Worm (Caenorhabditis elegans) whole organism, midembryonic: ENCODE results near the gene srxa-15.
A peak's percentile ranks its signal among the peaks of the same experiment; 100 is the strongest.

ENCODE experiments used
- T22C8.4 ChIP-seq: fragments of 200-800 bp; sonication (Bioruptor generic); IDR thresholded peaks from 2 replicates; pipeline ENCODE4 v1.3.6; 2022; ENCODE audit warnings: missing genetic modification characterization, missing compliant biosample characterization
- cog-1 ChIP-seq: sonication (generic microtip); optimal IDR thresholded peaks from 2 replicates; lab custom pipeline; 2016; ENCODE audit warnings: missing genetic modification characterization, missing compliant biosample characterization
- flt-1 ChIP-seq: fragments of 200-800 bp; sonication (Bioruptor generic); IDR thresholded peaks from 2 replicates; pipeline ENCODE4 v1.3.6; 2022; ENCODE audit warnings: missing genetic modification characterization, missing compliant biosample characterization
- klf-2 ChIP-seq: fragments of 200-800 bp; sonication (Bioruptor generic); conservative IDR thresholded peaks from 2 replicates; pipeline ENCODE4 v1.3.6; 2022; ENCODE audit warnings: missing genetic modification reagents, missing genetic modification characterization, missing compliant biosample characterization
- med-1 ChIP-seq: sonication (generic microtip); optimal IDR thresholded peaks from 2 replicates; lab custom pipeline; 2017; ENCODE audit warnings: missing genetic modification characterization, mild to moderate bottlenecking, missing compliant biosample characterization, antibody characterized with exemption, missing genetic modification reagents; ENCODE audit not compliant: insufficient read depth
- ref-1 ChIP-seq: fragments of 200-800 bp; sonication (Bioruptor generic); conservative IDR thresholded peaks from 2 replicates; pipeline ENCODE4 v1.3.6; 2022; ENCODE audit warnings: missing genetic modification reagents, missing genetic modification characterization, missing compliant biosample characterization
- tab-1 ChIP-seq: fragments of 200-800 bp; sonication (Bioruptor generic); IDR thresholded peaks from 2 replicates; pipeline ENCODE4 v1.3.6; 2022; ENCODE audit warnings: missing genetic modification characterization, missing compliant biosample characterization
- ztf-23 ChIP-seq: fragments of 200-800 bp; sonication (Bioruptor generic); IDR thresholded peaks from 2 replicates; pipeline ENCODE4 v1.3.6; 2022; ENCODE audit warnings: missing genetic modification reagents, missing genetic modification characterization, missing compliant biosample characterization
- ztf-29 ChIP-seq: fragments of 200-800 bp; sonication (Bioruptor generic); IDR thresholded peaks from 2 replicates; pipeline ENCODE4 v1.3.6; 2022; ENCODE audit warnings: missing genetic modification reagents, missing genetic modification characterization, missing compliant biosample characterization

The srxa-15 gene

DNA sequence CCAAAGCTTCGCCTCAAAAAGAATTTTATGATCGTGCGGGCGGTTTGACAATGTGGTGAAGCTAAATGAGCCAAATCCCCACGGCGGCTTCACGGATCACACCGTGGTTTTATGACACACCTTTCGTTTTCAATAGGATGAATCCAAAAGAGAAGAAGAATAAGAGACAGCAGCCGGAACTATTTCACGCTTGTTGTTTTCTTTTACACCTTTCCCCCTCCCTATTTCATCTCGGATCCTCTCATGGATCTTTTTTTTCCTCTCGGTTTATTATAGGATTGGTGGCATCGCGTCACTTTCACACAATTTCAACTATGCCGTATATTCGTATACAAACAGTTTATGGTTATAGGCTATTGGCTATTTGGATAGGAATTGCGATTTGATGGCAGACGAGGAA lies 21.7 kb downstream of the srxa-15 start:
- TF ChIP-seq cog-1 (tag; lab: Kevin White, UChicago): no peak
- no peak for TF ChIP-seq ztf-23 (GFP tag; lab: Robert Waterston, UW)
- TF ChIP-seq ztf-29: no peak
- no peak for TF ChIP-seq flt-1
- TF ChIP-seq med-1: no peak
- no peak for TF ChIP-seq ref-1 (GFP tag; lab: Robert Waterston, UW)

DNA sequence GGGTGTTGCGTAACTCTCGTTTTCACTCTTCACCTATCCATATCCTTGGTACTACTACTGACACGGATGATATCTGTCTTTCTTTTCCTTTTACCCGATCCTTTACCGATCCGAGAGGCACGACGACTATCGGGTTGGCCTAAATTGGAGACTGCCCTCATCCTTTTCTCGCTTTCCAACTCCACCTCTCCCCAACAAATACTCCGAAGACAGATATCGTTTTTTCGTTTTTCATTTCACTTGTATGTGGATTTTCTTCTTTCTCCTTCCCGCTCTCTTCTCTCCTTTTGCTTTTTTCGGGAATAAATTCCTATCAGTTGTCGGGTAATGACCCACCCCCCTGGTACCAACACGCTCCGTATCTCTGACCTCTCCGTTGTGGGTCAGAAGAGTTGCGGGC lies 22.9 kb downstream of the srxa-15 start:
- TF ChIP-seq klf-2 (GFP tag; lab: Robert Waterston, UW) (no peak), cog-1 (tag; lab: Kevin White, UChicago) (no peak), tab-1 (no peak), ztf-23 (GFP tag; lab: Robert Waterston, UW) (no peak), flt-1 (no peak), ztf-29 (no peak), T22C8.4 (GFP tag; lab: Robert Waterston, UW) (no peak), med-1 (no peak), ref-1 (GFP tag; lab: Robert Waterston, UW) (no peak)

DNA sequence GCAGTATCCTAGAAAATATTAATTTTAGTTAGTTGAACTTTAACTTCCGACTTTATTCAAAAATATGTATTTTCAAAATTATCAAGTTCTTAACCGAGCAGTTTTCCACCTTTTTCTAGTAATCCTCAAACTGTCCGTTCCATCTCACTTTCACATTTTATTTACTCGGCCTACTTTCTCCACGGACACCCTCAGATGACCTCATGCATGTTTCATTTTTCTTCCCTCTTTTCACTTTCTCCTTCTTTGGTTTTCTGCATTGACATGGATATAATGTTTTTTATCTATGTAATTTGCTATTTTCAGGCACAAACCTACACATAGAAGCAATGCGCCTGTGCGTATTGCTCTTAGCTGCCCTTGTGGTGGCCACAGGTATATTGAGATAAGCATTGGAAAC lies 24.9 kb downstream of the srxa-15 start, which contains the start of gene mlt-11:
mlt-11 (plus strand) TSS at position 301 of the 400 bp plus-strand sequence.
- TF ChIP-seq tab-1: no peak
- no peak for TF ChIP-seq ztf-29
- TF ChIP-seq ref-1 (GFP tag; lab: Robert Waterston, UW): no peak
- TF ChIP-seq T22C8.4 (GFP tag; lab: Robert Waterston, UW): no peak
- TF ChIP-seq med-1: no peak
- TF ChIP-seq klf-2 (GFP tag; lab: Robert Waterston, UW): no peak
- TF ChIP-seq ztf-23 (GFP tag; lab: Robert Waterston, UW): no peak
- no peak for TF ChIP-seq cog-1 (tag; lab: Kevin White, UChicago)

DNA sequence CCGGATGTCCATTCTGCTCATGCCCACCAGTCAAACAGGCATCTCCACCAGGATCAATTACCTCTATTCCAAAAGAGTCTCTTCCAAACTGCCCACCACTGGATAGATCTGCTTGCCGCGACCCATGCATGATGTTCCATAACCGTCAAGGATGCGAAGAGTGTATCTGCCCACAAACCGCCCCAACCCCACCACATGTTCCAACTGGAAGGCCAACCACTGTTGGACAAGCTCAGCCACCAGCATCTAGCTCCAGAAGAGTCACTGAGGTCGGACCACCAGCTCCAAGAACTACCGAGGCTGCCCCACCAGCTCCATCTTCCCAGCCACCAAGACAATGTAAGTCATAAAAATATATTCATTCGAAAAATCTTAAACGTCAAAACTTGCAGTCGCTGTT lies 28.6 kb downstream of the srxa-15 start:
- TF ChIP-seq klf-2 (GFP tag; lab: Robert Waterston, UW) (no peak), cog-1 (tag; lab: Kevin White, UChicago) (no peak), ztf-29 (no peak), flt-1 (no peak), tab-1 (no peak), med-1 (no peak), ztf-23 (GFP tag; lab: Robert Waterston, UW) (no peak), T22C8.4 (GFP tag; lab: Robert Waterston, UW) (no peak), ref-1 (GFP tag; lab: Robert Waterston, UW) (no peak)

DNA sequence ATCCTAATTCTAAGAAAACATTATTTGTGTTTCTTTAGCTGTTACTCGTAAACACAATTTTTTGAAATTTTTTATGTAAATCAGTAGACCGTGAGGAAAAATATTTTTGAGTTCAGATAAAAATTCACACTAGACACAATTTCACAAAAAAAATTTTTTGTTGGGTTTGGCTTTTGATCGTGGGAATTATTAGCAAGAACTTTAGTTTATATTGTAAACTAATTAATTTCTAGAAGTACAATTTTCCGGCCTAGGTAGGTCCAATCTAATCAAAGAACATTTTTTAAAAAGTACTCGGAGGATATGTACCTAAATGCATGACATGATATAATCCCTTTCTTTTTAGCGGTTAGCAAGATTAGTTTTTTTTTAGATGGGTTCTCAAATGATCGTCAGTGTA lies 38.2 kb downstream of the srxa-15 start:
- TF ChIP-seq ref-1 (GFP tag; lab: Robert Waterston, UW) (no peak), klf-2 (GFP tag; lab: Robert Waterston, UW) (no peak), flt-1 (no peak), ztf-29 (no peak), med-1 (no peak), cog-1 (tag; lab: Kevin White, UChicago) (no peak), T22C8.4 (GFP tag; lab: Robert Waterston, UW) (no peak), tab-1 (no peak), ztf-23 (GFP tag; lab: Robert Waterston, UW) (no peak)

DNA sequence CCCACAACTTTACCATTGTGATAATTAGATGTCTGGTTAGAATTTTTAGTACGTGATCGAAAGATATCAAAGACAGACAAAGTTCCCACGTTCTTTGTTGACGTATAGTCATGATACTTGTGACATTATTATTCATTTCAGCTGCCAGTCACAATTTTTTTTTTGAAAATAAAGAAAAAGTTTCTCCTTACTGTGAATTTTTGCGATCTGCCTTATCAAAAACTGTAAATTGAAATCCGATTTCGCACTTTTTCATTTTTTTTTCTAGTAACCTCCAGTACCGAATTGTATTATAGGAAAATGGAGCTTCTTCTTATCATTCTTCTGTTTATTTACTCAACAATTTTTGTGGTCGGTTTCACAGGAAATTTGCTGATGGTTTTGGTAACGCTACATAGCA lies 39.1 kb downstream of the srxa-15 start, which contains the start of gene srsx-35:
srsx-35 (plus strand) TSS at position 301 of the 400 bp plus-strand sequence.
- TF ChIP-seq ref-1 (GFP tag; lab: Robert Waterston, UW) (no peak), ztf-23 (GFP tag; lab: Robert Waterston, UW) (no peak), klf-2 (GFP tag; lab: Robert Waterston, UW) (no peak), med-1 (no peak), tab-1 (no peak), ztf-29 (no peak), T22C8.4 (GFP tag; lab: Robert Waterston, UW) (no peak), flt-1 (no peak), cog-1 (tag; lab: Kevin White, UChicago) (no peak)

DNA sequence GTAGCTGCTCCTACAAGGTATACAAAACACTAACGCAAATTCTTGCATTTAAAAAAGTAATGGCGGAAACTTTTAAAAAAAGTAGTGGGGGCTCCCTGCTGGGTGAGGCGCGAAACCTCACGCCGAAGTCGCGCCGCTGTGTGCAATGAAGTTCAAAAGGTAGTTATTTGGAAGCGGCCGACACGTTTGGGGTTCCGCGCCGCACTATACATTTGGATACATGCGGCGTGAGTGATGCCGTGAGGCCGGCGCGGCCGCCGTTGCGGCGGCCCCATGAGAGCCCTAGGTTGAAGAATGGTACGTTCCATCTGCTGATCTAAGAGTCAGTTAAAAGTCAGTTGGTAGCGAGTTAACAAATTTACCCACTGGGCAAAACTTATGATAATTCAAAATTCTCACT lies 39.8 kb downstream of the srxa-15 start:
- TF ChIP-seq tab-1: no peak
- no peak for TF ChIP-seq flt-1
- no peak for TF ChIP-seq med-1
- no peak for TF ChIP-seq ztf-29
- no peak for TF ChIP-seq ztf-23 (GFP tag; lab: Robert Waterston, UW)
- TF ChIP-seq ref-1 (GFP tag; lab: Robert Waterston, UW): no peak
- no peak for TF ChIP-seq klf-2 (GFP tag; lab: Robert Waterston, UW)
- TF ChIP-seq T22C8.4 (GFP tag; lab: Robert Waterston, UW): no peak
- no peak for TF ChIP-seq cog-1 (tag; lab: Kevin White, UChicago)

DNA sequence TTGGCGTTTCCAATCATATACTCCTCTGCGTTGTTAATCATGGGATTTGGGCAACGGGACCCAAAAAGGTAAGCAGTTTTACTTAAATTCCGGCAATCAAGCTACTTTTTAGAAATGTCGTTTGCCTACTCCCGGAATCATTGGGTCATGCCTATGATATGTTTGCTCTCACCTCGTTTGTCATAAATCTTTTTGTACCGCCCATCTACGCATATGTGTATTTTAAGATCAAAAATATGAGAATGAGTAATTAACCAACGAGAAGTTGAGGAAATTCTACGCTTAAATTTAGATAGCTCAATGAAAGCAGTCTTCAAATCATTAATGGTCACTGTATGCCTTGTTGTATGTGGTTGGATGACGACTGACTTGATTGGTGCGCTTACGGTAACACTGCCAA lies 40.3 kb downstream of the srxa-15 start:
- no peak for TF ChIP-seq ztf-23 (GFP tag; lab: Robert Waterston, UW)
- TF ChIP-seq klf-2 (GFP tag; lab: Robert Waterston, UW): no peak

DNA sequence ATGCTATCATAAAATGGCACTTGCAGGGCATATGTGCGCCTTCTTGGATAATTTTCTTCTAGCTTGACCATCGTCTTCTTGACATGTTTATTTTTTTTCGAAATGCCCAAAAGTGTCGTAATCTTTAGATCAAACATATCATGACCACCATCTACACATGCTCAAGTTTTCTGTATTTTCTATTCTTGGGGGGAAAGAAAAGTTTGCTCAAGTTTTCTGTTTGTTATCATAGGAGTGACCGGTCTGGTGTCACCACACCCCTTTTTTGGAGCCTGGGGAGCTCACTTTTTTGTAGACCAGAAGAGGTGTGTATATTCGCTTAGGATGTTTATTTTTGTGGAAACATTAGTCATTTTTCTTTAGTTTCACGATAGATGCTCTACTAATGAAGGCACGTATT lies 43.4 kb downstream of the srxa-15 start, which contains the start of gene klf-2:
klf-2 (plus strand) TSS at position 301 of the 400 bp plus-strand sequence.
- TF ChIP-seq T22C8.4 (GFP tag; lab: Robert Waterston, UW) (no peak), ref-1 (GFP tag; lab: Robert Waterston, UW) (no peak), tab-1 (no peak), ztf-29 (no peak), cog-1 (tag; lab: Kevin White, UChicago) (no peak), med-1 (no peak), ztf-23 (GFP tag; lab: Robert Waterston, UW) (no peak), klf-2 (GFP tag; lab: Robert Waterston, UW) (no peak), flt-1 (no peak)

DNA sequence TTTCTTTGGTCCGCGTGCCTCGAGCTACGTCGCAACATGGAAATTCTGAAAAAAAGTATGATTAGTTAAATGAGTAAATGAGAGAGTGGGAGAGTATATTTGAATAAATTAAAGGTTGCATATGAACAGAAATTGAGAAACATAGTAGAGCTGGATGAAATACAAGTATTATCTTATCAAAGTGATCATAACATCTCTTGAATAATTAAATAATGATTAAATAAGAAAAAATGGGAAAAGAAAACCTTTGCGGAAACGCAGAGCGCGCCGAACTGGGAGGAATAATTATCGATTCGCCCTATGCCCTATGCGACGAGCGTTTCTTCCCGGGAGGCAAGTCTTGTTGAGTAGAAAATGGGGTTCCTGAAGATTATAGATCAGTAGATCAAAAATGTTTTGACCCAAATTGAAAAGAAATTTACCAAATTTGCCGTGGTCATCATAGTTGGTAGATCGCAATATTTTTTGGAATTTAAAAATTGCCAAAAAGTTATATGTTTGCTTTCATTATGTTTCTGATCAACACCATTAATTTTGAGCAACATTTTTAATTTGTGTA lies 47.6 kb downstream of the srxa-15 start, which contains the start of gene F53F8.3:
F53F8.3 (minus strand) TSS at position 51 of the 559 bp plus-strand sequence.
- TF ChIP-seq ztf-23 (GFP tag; lab: Robert Waterston, UW) (no peak), T22C8.4 (GFP tag; lab: Robert Waterston, UW) (0 out of 2 replicates have a peak, but pooled peaks have one; percentile 26)
